Fruit fly (Drosophila melanogaster): ENCODE data around the gene Dref.
A peak's percentile ranks its signal among the peaks of the same experiment; 100 is the strongest.

The Dref gene

dm6 chr2L:9947265-9947664 lies 19.8 kb downstream of the Dref start, which contains the start of gene CG5853 (continued):
- TF ChIP-seq cato (GFP tag; optimal IDR thresholded peaks at IDR 0.05; ENCODE audit: borderline replicate concordance) = no peak
- no peak for TF ChIP-seq Ravus (GFP tag; IDR thresholded peaks at IDR 0.05)
- TF ChIP-seq CG13624 (GFP tag; optimal IDR thresholded peaks at IDR 0.05) = no peak
- TF ChIP-seq exex (tag; optimal IDR thresholded peaks at IDR 0.05) = peak; percentile 51
- no peak for TF ChIP-seq p53 (GFP tag; optimal IDR thresholded peaks at IDR 0.05)
- no peak for TF ChIP-seq ase (GFP tag; IDR thresholded peaks at IDR 0.05)
- no peak for TF ChIP-seq pan (optimal IDR thresholded peaks at IDR 0.05)
- no peak for TF ChIP-seq pan (GFP tag; optimal IDR thresholded peaks at IDR 0.05 in 1 of 2, IDR thresholded peaks at IDR 0.05 in 1 of 2)
- TF ChIP-seq CG6854 (GFP tag; optimal IDR thresholded peaks at IDR 0.05) = no peak
- no peak for TF ChIP-seq Ada2b (GFP tag; IDR thresholded peaks at IDR 0.05)
- no peak for TF ChIP-seq fd102C (GFP tag; optimal IDR thresholded peaks at IDR 0.05)
- TF ChIP-seq CG4820 (GFP tag; optimal IDR thresholded peaks at IDR 0.05) = no peak
- no peak for TF ChIP-seq BtbVII (GFP tag; optimal IDR thresholded peaks at IDR 0.05)
- TF ChIP-seq CG10267 (tag; optimal IDR thresholded peaks at IDR 0.05) = no peak
- TF ChIP-seq B-H2 (GFP tag; optimal IDR thresholded peaks at IDR 0.05) = peak; percentile 63
- no peak for TF ChIP-seq sisA (GFP tag; IDR thresholded peaks at IDR 0.05)
- TF ChIP-seq Vsx1 (GFP tag; optimal IDR thresholded peaks at IDR 0.05) = no peak
- TF ChIP-seq salm (tag; optimal IDR thresholded peaks at IDR 0.05) = no peak
- TF ChIP-seq ind (GFP tag; optimal IDR thresholded peaks at IDR 0.05) = no peak
- 0 out of 3 replicates have a peak, but pooled peaks have one; percentile 21 for TF ChIP-seq CG34422 (GFP tag; IDR thresholded peaks at IDR 0.05)
- no peak for TF ChIP-seq jing (GFP tag; optimal IDR thresholded peaks at IDR 0.05)
- TF ChIP-seq tin (GFP tag; optimal IDR thresholded peaks at IDR 0.05) = no peak
- no peak for TF ChIP-seq dmrt99B (tag; optimal IDR thresholded peaks at IDR 0.05)
- TF ChIP-seq HHEX (GFP tag; optimal IDR thresholded peaks at IDR 0.05) = peak; percentile 13
- TF ChIP-seq CG5180 (GFP tag; optimal IDR thresholded peaks at IDR 0.05) = no peak
- TF ChIP-seq tap (tag; optimal IDR thresholded peaks at IDR 0.05) = no peak
- TF ChIP-seq lab (GFP tag; optimal IDR thresholded peaks at IDR 0.05) = peak; percentile 70
- no peak; the same call in 1 of the 2 replicates for TF ChIP-seq GATAe (GFP tag; conservative IDR thresholded peaks at IDR 0.05)
- no peak for TF ChIP-seq inv (GFP tag; IDR thresholded peaks at IDR 0.05; ENCODE audit: partially characterized antibody)
- no peak for TF ChIP-seq dysf (GFP tag; IDR thresholded peaks at IDR 0.05)
- no peak for TF ChIP-seq CG4404 (GFP tag; IDR thresholded peaks at IDR 0.05)
- TF ChIP-seq CG7556 (GFP tag; optimal IDR thresholded peaks at IDR 0.05) = no peak
- no peak for TF ChIP-seq Poxn (GFP tag; IDR thresholded peaks at IDR 0.05)
- TF ChIP-seq CG6683 (GFP tag; optimal IDR thresholded peaks at IDR 0.05) = no peak
- TF ChIP-seq repo (GFP tag; optimal IDR thresholded peaks at IDR 0.05) = no peak
- TF ChIP-seq CG2712 (tag; optimal IDR thresholded peaks at IDR 0.05) = no peak
- TF ChIP-seq pzg (GFP tag; optimal IDR thresholded peaks at IDR 0.05) = peak; percentile 11
- TF ChIP-seq z (GFP tag; IDR thresholded peaks at IDR 0.05) = 0 out of 3 replicates have a peak, but pooled peaks have one; percentile 28
- TF ChIP-seq tup (GFP tag; optimal IDR thresholded peaks at IDR 0.05) = no peak
- TF ChIP-seq Awh (GFP tag; IDR thresholded peaks at IDR 0.05) = no peak
- no peak for TF ChIP-seq Ets65A (GFP tag)
- no peak for TF ChIP-seq gsb-n (tag; optimal IDR thresholded peaks at IDR 0.05)
- TF ChIP-seq CG17912 (GFP tag; optimal IDR thresholded peaks at IDR 0.05) = no peak

All from whole organism, embryonic.